Worm (Caenorhabditis elegans) whole organism, mixed stage, embryonic: ENCODE measurements around the gene cah-3.

ENCODE experiments used
- lin-32 ChIP-seq: fragments of 200-800 bp; sonication (Bioruptor generic); optimal IDR thresholded peaks from 2 replicates; lab custom pipeline; 2018; ENCODE audit warnings: mild to moderate bottlenecking, missing genetic modification characterization, missing compliant biosample characterization
- nhr-237 ChIP-seq: fragments of 150-350 bp; optimal IDR thresholded peaks from 2 replicates; lab custom pipeline; 2014; ENCODE audit warnings: missing biosample characterization, missing genetic modification characterization

- TF ChIP-seq lin-32 (no peak), nhr-237 (tag; lab: Kevin White, UChicago) (no peak)
Observed at ce11 chrX:16443657-16444056, 43.6 kb upstream of the cah-3 start.
